Worm (Caenorhabditis elegans) whole organism, L1 larva: Measurements from ENCODE around the gene B0035.21.

Experiments used
- C04F5.9 ChIP-seq: sonication (generic microtip); optimal IDR thresholded peaks from 2 replicates; lab custom pipeline; 2016; ENCODE audit warnings: missing genetic modification characterization, missing compliant biosample characterization
- Y116A8C.19 ChIP-seq: sonication (generic microtip); optimal IDR thresholded peaks from 2 replicates; lab custom pipeline; 2016; ENCODE audit warnings: missing compliant biosample characterization, missing genetic modification characterization, borderline replicate concordance
- aha-1 ChIP-seq: fragments of 150-350 bp; optimal IDR thresholded peaks from 2 replicates; lab custom pipeline; 2014; ENCODE audit warnings: missing biosample characterization, missing genetic modification characterization
- ceh-63 ChIP-seq: fragments of 200-800 bp; sonication (Bioruptor generic); optimal IDR thresholded peaks from 2 replicates; lab custom pipeline; 2018; ENCODE audit warnings: mild to moderate bottlenecking, missing genetic modification characterization, missing compliant biosample characterization
- ceh-8 ChIP-seq: fragments of 200-800 bp; sonication (Bioruptor generic); optimal IDR thresholded peaks from 2 replicates; lab custom pipeline; 2018; ENCODE audit warnings: mild to moderate bottlenecking, missing genetic modification characterization, moderate library complexity, missing compliant biosample characterization
- ceh-88 ChIP-seq: fragments of 200-800 bp; sonication (Bioruptor generic); IDR thresholded peaks from 2 replicates; pipeline ENCODE4 v1.3.6; 2022; ENCODE audit warnings: missing genetic modification characterization, missing compliant biosample characterization
- dpl-1 ChIP-seq, 3 experiments: fragments of 150-350 bp in 2 of 3; sonication (generic microtip) in 1 of 3; optimal IDR thresholded peaks; 2 replicates each; lab custom pipeline; 2014 to 2017; ENCODE audit warnings: missing biosample characterization in 3 of 3, missing genetic modification characterization in 3 of 3, missing genetic modification reagents in 3 of 3
- dsc-1 ChIP-seq: sonication (generic microtip); optimal IDR thresholded peaks from 2 replicates; lab custom pipeline; 2016; ENCODE audit warnings: mild to moderate bottlenecking, missing genetic modification characterization, missing compliant biosample characterization
- efl-1 ChIP-seq, 4 experiments: fragments of 150-350 bp; optimal IDR thresholded peaks in 3 of 4; peaks in 1 of 4; 1 replicate in 1 of 4; 2 replicates in 3 of 4; lab custom pipeline; 2014; ENCODE audit warnings: missing biosample characterization in 2 of 4, missing genetic modification characterization in 2 of 4, missing genetic modification reagents in 2 of 4
- egl-13 ChIP-seq: sonication (generic microtip); optimal IDR thresholded peaks from 2 replicates; lab custom pipeline; 2016; ENCODE audit warnings: missing genotype, missing genetic modification reagents, missing genetic modification characterization, missing compliant biosample characterization
- elt-2 ChIP-seq: sonication (generic microtip); optimal IDR thresholded peaks from 2 replicates; lab custom pipeline; 2016; ENCODE audit warnings: missing genetic modification characterization, mild to moderate bottlenecking, inconsistent platforms, missing compliant biosample characterization, missing genetic modification reagents
- grh-1 ChIP-seq: fragments of 200-800 bp; sonication (Bioruptor generic); IDR thresholded peaks from 2 replicates; pipeline ENCODE4 v1.3.6; 2022; ENCODE audit warnings: missing genetic modification reagents, missing genetic modification characterization, missing compliant biosample characterization
- hlh-17 ChIP-seq: fragments of 200-800 bp; sonication (Bioruptor generic); optimal IDR thresholded peaks from 2 replicates; lab custom pipeline; 2018; ENCODE audit warnings: missing genetic modification characterization, mild to moderate bottlenecking, missing compliant biosample characterization, moderate library complexity, borderline replicate concordance
- hlh-4 ChIP-seq: sonication (generic microtip); optimal IDR thresholded peaks from 2 replicates; lab custom pipeline; 2016; ENCODE audit warnings: mild to moderate bottlenecking, missing genetic modification characterization, missing compliant biosample characterization
- lin-13 ChIP-seq: fragments of 150-350 bp; optimal IDR thresholded peaks from 2 replicates; lab custom pipeline; 2014; ENCODE audit warnings: missing biosample characterization, missing genetic modification reagents, missing genetic modification characterization
- lin-14 ChIP-seq: fragments of 200-800 bp; sonication (Bioruptor generic); optimal IDR thresholded peaks from 2 replicates; lab custom pipeline; 2018; ENCODE audit warnings: mild to moderate bottlenecking, missing genetic modification characterization, moderate library complexity, missing compliant biosample characterization
- lin-35 ChIP-seq, 2 experiments: fragments of 150-350 bp; optimal IDR thresholded peaks; 2 replicates each; lab custom pipeline; 2014; ENCODE audit warnings: missing biosample characterization in 2 of 2, missing genetic modification characterization in 2 of 2, missing genetic modification reagents in 2 of 2
- lir-3 ChIP-seq: sonication (generic microtip); optimal IDR thresholded peaks from 2 replicates; lab custom pipeline; 2016; ENCODE audit warnings: mild to moderate bottlenecking, missing genetic modification characterization, moderate library complexity, missing compliant biosample characterization; ENCODE audit not compliant: poor library complexity
- mab-9 ChIP-seq: fragments of 200-800 bp; sonication (Bioruptor generic); IDR thresholded peaks from 2 replicates; pipeline ENCODE4 v1.3.6; 2022; ENCODE audit warnings: missing genetic modification reagents, missing genetic modification characterization, missing compliant biosample characterization
- nhr-12 ChIP-seq: sonication (generic microtip); optimal IDR thresholded peaks from 2 replicates; lab custom pipeline; 2017; ENCODE audit warnings: missing biosample characterization, missing genetic modification characterization
- nhr-85 ChIP-seq: sonication (generic microtip); peaks from one replicate; lab custom pipeline; 2016; ENCODE audit warnings: missing genetic modification characterization, inconsistent platforms, missing compliant biosample characterization
- nhr-90 ChIP-seq: sonication (generic microtip); optimal IDR thresholded peaks from 2 replicates; lab custom pipeline; 2016; ENCODE audit warnings: mild to moderate bottlenecking, missing genetic modification characterization, missing compliant biosample characterization; ENCODE audit not compliant: poor library complexity
- pax-3 ChIP-seq: fragments of 200-800 bp; sonication (Bioruptor generic); optimal IDR thresholded peaks from 2 replicates; lab custom pipeline; 2018; ENCODE audit warnings: mild to moderate bottlenecking, missing genetic modification characterization, moderate library complexity, missing compliant biosample characterization
- pqm-1 ChIP-seq: sonication (generic microtip); optimal IDR thresholded peaks from 3 replicates; lab custom pipeline; 2017; ENCODE audit warnings: missing biosample characterization, missing genetic modification characterization
- swsn-7 ChIP-seq: sonication (generic microtip); optimal IDR thresholded peaks from 2 replicates; lab custom pipeline; 2016; ENCODE audit warnings: missing genetic modification characterization, missing compliant biosample characterization
- tbx-2 ChIP-seq: sonication (generic microtip); optimal IDR thresholded peaks from 2 replicates; lab custom pipeline; 2016; ENCODE audit warnings: missing genetic modification characterization, missing compliant biosample characterization
- tlp-1 ChIP-seq: fragments of 150-350 bp; optimal IDR thresholded peaks from 2 replicates; lab custom pipeline; 2014; ENCODE audit warnings: missing biosample characterization, missing genetic modification characterization
- unc-130 ChIP-seq: fragments of 150-350 bp; optimal IDR thresholded peaks from 2 replicates; lab custom pipeline; 2017; ENCODE audit warnings: missing biosample characterization, missing genetic modification characterization, inconsistent platforms
- unc-30 ChIP-seq: sonication (generic microtip); optimal IDR thresholded peaks from 2 replicates; lab custom pipeline; 2017; ENCODE audit warnings: missing biosample characterization, missing genetic modification characterization
- unc-62 ChIP-seq: fragments of 150-350 bp; optimal IDR thresholded peaks from 2 replicates; lab custom pipeline; 2014; ENCODE audit warnings: missing biosample characterization, missing genetic modification reagents, missing genetic modification characterization
- unc-86 ChIP-seq: sonication (generic microtip); optimal IDR thresholded peaks from 2 replicates; lab custom pipeline; 2016; ENCODE audit warnings: missing genetic modification characterization, missing compliant biosample characterization
- unc-98 ChIP-seq: fragments of 200-800 bp; sonication (Bioruptor generic); IDR thresholded peaks from 2 replicates; pipeline ENCODE4 v1.3.6; 2022; ENCODE audit warnings: missing genetic modification characterization, missing compliant biosample characterization
- zag-1 ChIP-seq: fragments of 150-350 bp; optimal IDR thresholded peaks from 2 replicates; lab custom pipeline; 2014; ENCODE audit warnings: missing biosample characterization, missing genetic modification characterization
- ztf-4 ChIP-seq: fragments of 150-350 bp; optimal IDR thresholded peaks from 2 replicates; lab custom pipeline; 2014; ENCODE audit warnings: missing biosample characterization, missing genetic modification characterization

B0035.21 gene

ce11 chrIV:11287511-11287910 lies 39.5 kb upstream of the B0035.21 start, which contains the start of gene F54D1.6:
Gene F54D1.6, plus strand, starts transcription at chrIV:11287811.
- TF ChIP-seq C04F5.9 (tag; lab: Kevin White, UChicago) (no peak), efl-1 (optimal IDR thresholded peaks at IDR 0.05; lab: Kevin White, UChicago) (no peak), efl-1 (GFP tag; optimal IDR thresholded peaks at IDR 0.05 in 1 of 2; lab: Kevin White, UChicago) (peak in 1 of 2 experiments; percentile 58)
- TF ChIP-seq, all 84 proteins: peak for 1

ce11 chrIV:11288965-11289364 lies 38.1 kb upstream of the B0035.21 start:
- no peak for TF ChIP-seq unc-86 (tag; lab: Kevin White, UChicago)
- no peak for TF ChIP-seq hlh-4
- TF ChIP-seq ceh-63 (GFP tag; lab: Kevin White, UChicago) = no peak
- no peak for TF ChIP-seq unc-30 (tag; lab: Kevin White, UChicago)
- no peak for TF ChIP-seq lir-3 (tag; lab: Kevin White, UChicago)
- TF ChIP-seq nhr-85 = no peak
- no peak for TF ChIP-seq mab-9 (GFP tag; lab: Robert Waterston, UW)
- TF ChIP-seq elt-2 (tag; lab: Kevin White, UChicago) = peak; percentile 91
- no peak for TF ChIP-seq tbx-2 (tag; lab: Kevin White, UChicago)
- TF ChIP-seq zag-1 = no peak
- no peak for TF ChIP-seq efl-1 (optimal IDR thresholded peaks at IDR 0.05; lab: Kevin White, UChicago)
- TF ChIP-seq efl-1 (GFP tag; optimal IDR thresholded peaks at IDR 0.05 in 1 of 2; lab: Kevin White, UChicago) = no peak
- no peak for TF ChIP-seq nhr-12 (tag; lab: Kevin White, UChicago)
- no peak for TF ChIP-seq ceh-8 (GFP tag; lab: Kevin White, UChicago)
- no peak for TF ChIP-seq swsn-7 (tag; lab: Kevin White, UChicago)
- peak in 1 of 2 experiments; percentile 46 for TF ChIP-seq lin-35 (GFP tag; optimal IDR thresholded peaks at IDR 0.05; lab: Kevin White, UChicago)
- TF ChIP-seq lin-14 (GFP tag; lab: Kevin White, UChicago) = peak; percentile 6
- no peak for TF ChIP-seq lin-13 (GFP tag; lab: Kevin White, UChicago)
- TF ChIP-seq dpl-1 (GFP tag; optimal IDR thresholded peaks at IDR 0.05; lab: Kevin White, UChicago) = no peak
- TF ChIP-seq tlp-1 (tag; lab: Kevin White, UChicago) = no peak
- TF ChIP-seq egl-13 = no peak
- peak; percentile 83 for TF ChIP-seq pqm-1 (tag; lab: Kevin White, UChicago)
- TF ChIP-seq aha-1 = no peak
- TF ChIP-seq Y116A8C.19 (tag; lab: Kevin White, UChicago) = no peak
- no peak for TF ChIP-seq ceh-88 (GFP tag; lab: Robert Waterston, UW)
- no peak for TF ChIP-seq unc-130 (tag; lab: Kevin White, UChicago)
- no peak for TF ChIP-seq dsc-1 (tag; lab: Kevin White, UChicago)
- no peak for TF ChIP-seq unc-98 (GFP tag; lab: Robert Waterston, UW)
- no peak for TF ChIP-seq grh-1 (GFP tag; lab: Robert Waterston, UW)
- TF ChIP-seq pax-3 = no peak
- TF ChIP-seq ztf-4 (tag; lab: Kevin White, UChicago) = no peak

ce11 chrIV:11296787-11297186 lies 30.3 kb upstream of the B0035.21 start, which contains the start of gene mttu-1:
Gene mttu-1, minus strand, starts transcription at chrIV:11296887.
- no peak for TF ChIP-seq hlh-17
- TF ChIP-seq nhr-90 (tag; lab: Kevin White, UChicago) = no peak
- no peak for TF ChIP-seq grh-1 (GFP tag; lab: Robert Waterston, UW)
- no peak for TF ChIP-seq unc-62
